Worm (Caenorhabditis elegans): Measurements from ENCODE around the gene F23B12.7.

Gene F23B12.7

DNA sequence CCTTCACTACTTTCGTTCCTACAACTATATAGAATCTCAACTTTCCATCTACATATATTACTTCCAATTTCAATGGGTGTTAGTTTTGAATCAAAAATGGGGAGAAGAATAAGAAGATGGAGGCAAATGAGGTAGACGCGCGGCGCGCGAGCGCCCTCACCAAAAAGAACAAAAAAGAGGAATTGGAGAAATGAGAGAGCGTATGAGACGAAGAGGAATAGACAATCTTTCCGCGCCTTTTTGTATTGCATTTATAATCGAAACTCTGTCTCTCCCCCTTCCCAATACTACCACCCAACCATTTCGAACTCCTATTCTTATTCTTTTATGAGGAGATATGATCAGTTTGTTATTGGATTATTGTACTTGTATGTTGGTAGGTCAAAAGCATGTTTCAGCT lies 51.1 kb downstream of the F23B12.7 start:
- no peak for TF ChIP-seq skn-1 (tag; optimal IDR thresholded peaks at IDR 0.05)
- TF ChIP-seq C34F6.9 (tag; optimal IDR thresholded peaks at IDR 0.05) = no peak
- TF ChIP-seq unc-55 (GFP tag; optimal IDR thresholded peaks at IDR 0.05) = peak; percentile 24
- no peak for TF ChIP-seq nhr-6 (tag; optimal IDR thresholded peaks at IDR 0.05)
- no peak for TF ChIP-seq peb-1 (tag; optimal IDR thresholded peaks at IDR 0.05)
- no peak for TF ChIP-seq unc-39 (tag; optimal IDR thresholded peaks at IDR 0.05)
- no peak for TF ChIP-seq alr-1 (tag; optimal IDR thresholded peaks at IDR 0.05)

DNA sequence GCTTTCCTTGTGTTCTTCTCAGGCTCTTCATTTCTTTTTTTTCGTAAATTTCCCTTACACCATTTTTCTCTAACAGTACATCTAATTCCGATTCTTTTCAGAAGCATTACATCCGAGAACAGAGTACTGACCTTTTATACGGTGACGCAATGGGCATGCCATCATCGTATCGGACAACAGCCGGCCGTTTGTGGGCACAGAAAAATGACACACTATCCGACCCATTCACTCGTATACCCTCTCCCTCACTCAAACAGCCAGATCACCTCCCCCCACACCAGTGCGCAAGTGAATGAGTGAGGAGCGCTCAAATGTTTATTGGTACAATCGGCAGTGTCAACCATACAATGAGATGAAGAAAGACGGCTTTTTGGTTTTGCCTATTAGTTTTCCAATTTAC lies 51.6 kb downstream of the F23B12.7 start, which contains the start of gene R02D5.24:
TSS of gene R02D5.24 (plus strand) at position 205 of the 400 bp plus-strand sequence.
- TF ChIP-seq R02D3.7 (tag; optimal IDR thresholded peaks at IDR 0.05) = no peak
- TF ChIP-seq gmeb-1 (tag; optimal IDR thresholded peaks at IDR 0.05) = no peak
- no peak for TF ChIP-seq nhr-12 (tag; optimal IDR thresholded peaks at IDR 0.05)
